Worm (Caenorhabditis elegans): Measurements from ENCODE around the gene col-84.

Gene col-84

DNA sequence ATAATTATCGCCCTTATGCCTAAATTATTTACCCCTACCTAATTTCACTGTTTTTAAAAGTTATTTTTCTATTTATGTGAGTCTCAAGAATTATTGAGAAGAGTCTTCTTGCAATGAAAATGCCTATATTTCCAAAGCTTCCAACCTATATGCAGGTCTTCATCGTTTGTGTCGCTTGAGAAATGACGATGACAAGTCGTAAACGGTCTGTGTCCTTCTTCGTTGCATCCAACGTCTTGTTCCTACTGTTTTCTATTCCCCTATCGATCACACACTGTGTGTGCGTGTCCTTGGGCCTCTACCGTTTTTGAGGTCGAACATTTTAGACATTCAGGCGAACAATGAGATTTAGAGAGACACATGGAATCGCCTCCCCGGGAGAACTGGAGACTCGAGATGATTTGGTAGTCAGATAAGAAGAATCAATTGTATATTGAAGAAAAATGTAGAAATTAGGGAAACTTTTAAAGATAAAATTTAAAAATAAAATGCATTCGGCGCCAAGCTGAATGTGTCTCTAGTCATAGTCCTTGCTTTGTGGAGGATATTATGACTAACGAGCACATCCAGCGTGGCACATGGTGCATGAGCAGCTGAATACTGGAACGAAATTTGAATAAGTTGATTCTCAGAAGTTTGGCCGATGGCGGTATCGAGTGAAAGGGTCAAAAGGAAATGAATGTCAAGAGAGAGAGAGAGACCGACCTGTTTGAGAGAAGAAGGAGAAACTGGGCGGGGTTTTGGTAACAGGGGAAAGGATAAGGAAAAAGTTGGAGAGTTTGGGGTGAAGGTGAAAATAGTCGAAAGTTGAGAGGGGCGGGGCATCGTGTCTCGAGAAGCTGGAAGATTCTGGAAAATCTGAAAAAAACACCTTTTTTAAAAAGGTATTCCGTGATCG, 12.4 kb downstream of the col-84 start (continued):
- TF ChIP-seq Y105C5A.15 (GFP tag; IDR thresholded peaks at IDR 0.05): peak; percentile 71; the same call in 1 of the 2 replicates
- no peak for TF ChIP-seq egl-27 (tag; optimal IDR thresholded peaks at IDR 0.05)
- no peak for TF ChIP-seq zfp-2 (tag; optimal IDR thresholded peaks at IDR 0.05)
- no peak for TF ChIP-seq F37D6.2 (tag; optimal IDR thresholded peaks at IDR 0.05)
- TF ChIP-seq ama-1 (optimal IDR thresholded peaks at IDR 0.05): peak; percentile 52
- no peak for TF ChIP-seq jun-1 (tag; optimal IDR thresholded peaks at IDR 0.05)
- TF ChIP-seq mes-2 (tag; optimal IDR thresholded peaks at IDR 0.05; ENCODE audit: poor library complexity, severe bottlenecking): peak; percentile 32
- TF ChIP-seq php-3 (GFP tag; IDR thresholded peaks at IDR 0.05): no peak
- TF ChIP-seq spr-3 (GFP tag; optimal IDR thresholded peaks at IDR 0.05): no peak
- TF ChIP-seq pha-4 (GFP tag; IDR thresholded peaks at IDR 0.05): peak; percentile 63; the same call in 1 of the 2 replicates
- TF ChIP-seq pha-4 (tag; optimal IDR thresholded peaks at IDR 0.05): no peak
- no peak for TF ChIP-seq nhr-237 (tag; optimal IDR thresholded peaks at IDR 0.05)
- TF ChIP-seq sdz-12 (GFP tag; optimal IDR thresholded peaks at IDR 0.05): no peak
- TF ChIP-seq lim-7 (GFP tag; IDR thresholded peaks at IDR 0.05): 0 out of 2 replicates have a peak, but pooled peaks have one; percentile 68

DNA sequence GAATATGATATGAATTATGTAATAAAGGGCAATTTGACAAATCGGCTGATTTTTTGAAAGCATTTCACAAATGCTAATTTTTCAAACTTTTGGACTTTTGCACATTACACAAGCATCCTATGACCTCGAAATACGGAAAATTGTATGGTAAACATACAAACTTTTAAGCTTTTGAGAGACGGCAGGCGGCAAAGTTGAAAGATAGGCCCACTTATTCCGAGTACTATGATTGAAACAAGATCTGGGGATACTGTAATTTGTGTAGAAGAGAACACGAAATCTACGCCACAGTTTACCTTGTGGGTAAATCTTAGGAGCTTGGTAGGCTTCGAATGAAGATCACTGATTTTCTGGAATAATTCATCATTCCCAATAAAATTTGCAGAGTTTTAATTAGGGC, 15.3 kb downstream of the col-84 start, which contains the start of gene ZK930.6:
Gene ZK930.6 (plus strand): TSS at position 301 of the 400 bp plus-strand sequence.
- TF ChIP-seq ceh-20 (GFP tag; IDR thresholded peaks at IDR 0.05) (no peak), T26A8.4 (GFP tag; IDR thresholded peaks at IDR 0.05) (no peak), dmd-6 (GFP tag; IDR thresholded peaks at IDR 0.05) (no peak), nhr-77 (tag; optimal IDR thresholded peaks at IDR 0.05) (no peak), ama-1 (optimal IDR thresholded peaks at IDR 0.05) (no peak), egl-43 (GFP tag; IDR thresholded peaks at IDR 0.05) (no peak), F49E8.2 (tag; optimal IDR thresholded peaks at IDR 0.05; ENCODE audit: borderline replicate concordance) (no peak), nhr-102 (tag; optimal IDR thresholded peaks at IDR 0.05) (no peak), ceh-82 (tag; optimal IDR thresholded peaks at IDR 0.05) (no peak), duxl-1 (tag; optimal IDR thresholded peaks at IDR 0.05; ENCODE audit: poor library complexity) (no peak), mdl-1 (tag; optimal IDR thresholded peaks at IDR 0.05) (no peak), gei-8 (GFP tag; optimal IDR thresholded peaks at IDR 0.05) (no peak), nhr-6 (tag; optimal IDR thresholded peaks at IDR 0.05) (no peak), lin-1 (GFP tag; IDR thresholded peaks at IDR 0.05) (no peak), hif-1 (tag; optimal IDR thresholded peaks at IDR 0.05) (no peak), pha-4 (GFP tag; IDR thresholded peaks at IDR 0.05) (no peak), pha-4 (tag; optimal IDR thresholded peaks at IDR 0.05) (no peak), nhr-11 (tag; optimal IDR thresholded peaks at IDR 0.05) (no peak), mep-1 (tag; optimal IDR thresholded peaks at IDR 0.05) (no peak), lin-29 (GFP tag; IDR thresholded peaks at IDR 0.05) (no peak)

- TF ChIP-seq ztf-11 (tag; optimal IDR thresholded peaks at IDR 0.05) (no peak), unc-62 (GFP tag; optimal IDR thresholded peaks at IDR 0.05 in 1 of 2) (peak in 1 of 2 experiments; percentile 14), unc-62 (tag; optimal IDR thresholded peaks at IDR 0.05) (no peak)
Measured at ce11 chrII:11887724-11888123, 19.4 kb downstream of the col-84 start.

DNA sequence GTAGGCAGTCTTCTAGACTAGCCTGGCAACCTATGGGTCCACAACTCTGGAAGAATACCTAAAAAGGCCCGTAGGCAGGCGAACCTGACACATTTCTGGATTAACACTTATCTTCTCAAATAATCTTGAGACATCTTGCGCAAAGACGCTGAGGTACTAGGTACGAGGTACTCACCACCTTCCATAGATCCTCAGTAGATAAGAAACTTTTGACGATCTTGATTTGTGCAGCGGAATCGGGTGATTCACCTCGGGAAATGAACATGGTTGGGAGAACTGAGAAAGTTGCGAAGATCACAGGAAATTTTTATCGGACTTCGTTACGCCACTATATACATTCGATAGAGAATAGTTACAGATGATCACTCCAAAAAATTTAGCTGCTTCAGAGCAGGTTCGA, 19.8 kb downstream of the col-84 start:
- TF ChIP-seq hmg-1.1 (GFP tag; IDR thresholded peaks at IDR 0.05): no peak
- no peak for TF ChIP-seq dpl-1 (GFP tag; optimal IDR thresholded peaks at IDR 0.05)
- no peak for TF ChIP-seq ceh-44 (GFP tag; IDR thresholded peaks at IDR 0.05)
- no peak for TF ChIP-seq zip-11 (GFP tag; IDR thresholded peaks at IDR 0.05)
- no peak for TF ChIP-seq hlh-30 (tag; optimal IDR thresholded peaks at IDR 0.05; ENCODE audit: insufficient read depth)
- no peak for TF ChIP-seq nhr-48 (tag; optimal IDR thresholded peaks at IDR 0.05)
- TF ChIP-seq duxl-1 (tag; optimal IDR thresholded peaks at IDR 0.05; ENCODE audit: poor library complexity): no peak
- TF ChIP-seq mep-1 (tag; optimal IDR thresholded peaks at IDR 0.05): no peak
- TF ChIP-seq spr-3 (GFP tag; optimal IDR thresholded peaks at IDR 0.05): no peak
- no peak for TF ChIP-seq spr-1 (tag; optimal IDR thresholded peaks at IDR 0.05)
- no peak for TF ChIP-seq lin-29 (GFP tag; IDR thresholded peaks at IDR 0.05)
- no peak for TF ChIP-seq F26F4.8 (GFP tag; conservative IDR thresholded peaks at IDR 0.05)

Data from whole organism, L4 larva.